Worm (Caenorhabditis elegans): ENCODE measurements around the gene col-150.

The col-150 gene

ce11 chrV:10252682-10253081 is 41.8 kb downstream of the col-150 start:
- TF ChIP-seq Y67H2A.10 (GFP tag; conservative IDR thresholded peaks at IDR 0.05), result no peak
- no peak for TF ChIP-seq D2030.7 (GFP tag; IDR thresholded peaks at IDR 0.05)
- TF ChIP-seq Y95B8A.8 (GFP tag; IDR thresholded peaks at IDR 0.05), result peak; percentile 67; the same call in 1 of the 2 replicates
- TF ChIP-seq cebp-1 (GFP tag; IDR thresholded peaks at IDR 0.05), result no peak; the same call in 1 of the 2 replicates
- peak; percentile 24 for TF ChIP-seq cebp-1 (tag; optimal IDR thresholded peaks at IDR 0.05)
- TF ChIP-seq madf-6 (GFP tag; IDR thresholded peaks at IDR 0.05), result 0 out of 2 replicates have a peak, but pooled peaks have one; percentile 11
- TF ChIP-seq him-1 (tag; optimal IDR thresholded peaks at IDR 0.05), result peak; percentile 25
- peak; percentile 44; the same call in 1 of the 2 replicates for TF ChIP-seq Y56A3A.18 (GFP tag; IDR thresholded peaks at IDR 0.05)
- no peak for TF ChIP-seq egrh-3 (GFP tag; IDR thresholded peaks at IDR 0.05)
- TF ChIP-seq lsy-27 (tag; optimal IDR thresholded peaks at IDR 0.05; ENCODE audit: borderline replicate concordance, insufficient read depth), result no peak
- TF ChIP-seq F49E8.2 (tag; optimal IDR thresholded peaks at IDR 0.05; ENCODE audit: insufficient read depth), result peak; percentile 10
- peak; percentile 53; the same call in 1 of the 2 replicates for TF ChIP-seq B0336.3 (GFP tag; IDR thresholded peaks at IDR 0.05)
- TF ChIP-seq ceh-91 (GFP tag; IDR thresholded peaks at IDR 0.05), result no peak
- TF ChIP-seq ama-1 (optimal IDR thresholded peaks at IDR 0.05), result no peak
- TF ChIP-seq ama-1 (GFP tag; optimal IDR thresholded peaks at IDR 0.05), result peak in 1 of 2 experiments; percentile 64

ce11 chrV:10249515-10249914 is 44.9 kb downstream of the col-150 start:
- TF ChIP-seq unc-130 (GFP tag; optimal IDR thresholded peaks at IDR 0.05), result no peak
- no peak for TF ChIP-seq ztf-6 (GFP tag; IDR thresholded peaks at IDR 0.05)
- no peak for TF ChIP-seq mxl-1 (tag; optimal IDR thresholded peaks at IDR 0.05)
- TF ChIP-seq ztf-28 (GFP tag; IDR thresholded peaks at IDR 0.05), result no peak
- no peak for TF ChIP-seq tbp1 (GFP tag; optimal IDR thresholded peaks at IDR 0.05)
- TF ChIP-seq attf-5 (GFP tag; optimal IDR thresholded peaks at IDR 0.05), result no peak
- no peak for TF ChIP-seq lir-1 (GFP tag; conservative IDR thresholded peaks at IDR 0.05)
- no peak for TF ChIP-seq let-526 (GFP tag; IDR thresholded peaks at IDR 0.05)
- TF ChIP-seq aptf-3 (GFP tag; IDR thresholded peaks at IDR 0.05), result no peak
- no peak for TF ChIP-seq F10E7.11 (tag; optimal IDR thresholded peaks at IDR 0.05)
- no peak for TF ChIP-seq die-1 (tag; optimal IDR thresholded peaks at IDR 0.05)
- TF ChIP-seq mcd-1 (GFP tag; IDR thresholded peaks at IDR 0.05), result no peak

ce11 chrV:10248255-10248979 is 46.0 kb downstream of the col-150 start, which contains the start of gene akt-1:
Gene akt-1, plus strand, starts transcription at chrV:10248905.
- TF ChIP-seq zfh-2 (GFP tag; conservative IDR thresholded peaks at IDR 0.05) (peak; percentile 44; the same call in 1 of the 2 replicates), tbp1 (GFP tag; optimal IDR thresholded peaks at IDR 0.05) (no peak), sptf-2 (GFP tag; optimal IDR thresholded peaks at IDR 0.05) (no peak), nfyb-1 (GFP tag; IDR thresholded peaks at IDR 0.05) (0 out of 2 replicates have a peak, but pooled peaks have one; percentile 9), Y53G8AR.9 (GFP tag; conservative IDR thresholded peaks at IDR 0.05) (0 out of 2 replicates have a peak, but pooled peaks have one; percentile 40)

- TF ChIP-seq ccch-3 (GFP tag; optimal IDR thresholded peaks at IDR 0.05) (no peak), madf-3 (GFP tag; IDR thresholded peaks at IDR 0.05) (no peak), lin-26 (GFP tag; IDR thresholded peaks at IDR 0.05) (no peak)
Observed at ce11 chrV:10247673-10248239, 46.7 kb downstream of the col-150 start.
